Worm (Caenorhabditis elegans) whole organism, L4 larva: ENCODE measurements around the gene Y45G5AM.3.

Experiments
- F26F4.8 ChIP-seq: fragments of 200-800 bp; sonication (Bioruptor generic); conservative IDR thresholded peaks from 2 replicates; pipeline ENCODE4 v1.3.6; 2022; ENCODE audit warnings: missing genetic modification characterization, missing compliant biosample characterization
- F37D6.2 ChIP-seq: sonication (generic microtip); optimal IDR thresholded peaks from 2 replicates; lab custom pipeline; 2016; ENCODE audit warnings: mild to moderate bottlenecking, missing genetic modification characterization, missing compliant biosample characterization
- ZK337.2 ChIP-seq: fragments of 200-800 bp; sonication (Bioruptor generic); IDR thresholded peaks from 2 replicates; pipeline ENCODE4 v1.3.6; 2022; ENCODE audit warnings: missing genetic modification reagents, missing genetic modification characterization, missing compliant biosample characterization
- aly-2 ChIP-seq: sonication (generic microtip); optimal IDR thresholded peaks from 2 replicates; lab custom pipeline; 2018; ENCODE audit warnings: missing biosample characterization, missing genetic modification characterization
- ceh-82 ChIP-seq: sonication (generic microtip); optimal IDR thresholded peaks from 2 replicates; lab custom pipeline; 2017; ENCODE audit warnings: missing biosample characterization, missing genetic modification characterization
- ces-1 ChIP-seq: fragments of 150-350 bp; sonication (generic microtip); optimal IDR thresholded peaks from 4 replicates; lab custom pipeline; 2014; ENCODE audit warnings: missing biosample characterization, missing genetic modification reagents, missing genetic modification characterization
- cey-2 ChIP-seq: sonication (generic microtip); optimal IDR thresholded peaks from 3 replicates; lab custom pipeline; 2017; ENCODE audit warnings: missing genetic modification characterization, mild to moderate bottlenecking, missing compliant biosample characterization, antibody characterized with exemption, borderline replicate concordance; ENCODE audit not compliant: insufficient read depth
- ctbp-1 ChIP-seq: fragments of 200-800 bp; sonication (Bioruptor generic); IDR thresholded peaks from 2 replicates; pipeline ENCODE4 v1.3.6; 2022; ENCODE audit warnings: missing genetic modification reagents, missing genetic modification characterization, missing compliant biosample characterization
- daf-8 ChIP-seq: fragments of 200-800 bp; sonication (Bioruptor generic); IDR thresholded peaks from 2 replicates; pipeline ENCODE4 v1.3.6; 2022; ENCODE audit warnings: missing genetic modification characterization, missing compliant biosample characterization
- dmd-9 ChIP-seq: fragments of 200-800 bp; sonication (Bioruptor generic); IDR thresholded peaks from 2 replicates; pipeline ENCODE4 v1.3.6; 2022; ENCODE audit warnings: missing genetic modification reagents, missing genetic modification characterization, missing compliant biosample characterization
- dve-1 ChIP-seq: sonication (generic microtip); optimal IDR thresholded peaks from 2 replicates; lab custom pipeline; 2017; ENCODE audit warnings: antibody characterized with exemption, mild to moderate bottlenecking, missing genetic modification characterization, missing compliant biosample characterization; ENCODE audit not compliant: insufficient read depth
- egl-43 ChIP-seq: fragments of 200-800 bp; sonication (Bioruptor generic); IDR thresholded peaks from 2 replicates; pipeline ENCODE4 v1.3.6; 2022; ENCODE audit warnings: missing genetic modification reagents, missing genetic modification characterization, missing compliant biosample characterization
- fos-1 ChIP-seq: fragments of 150-350 bp; optimal IDR thresholded peaks from 2 replicates; lab custom pipeline; 2014; ENCODE audit warnings: missing biosample characterization, missing genetic modification characterization
- gei-8 ChIP-seq: fragments of 200-800 bp; sonication (Bioruptor generic); optimal IDR thresholded peaks from 2 replicates; lab custom pipeline; 2018; ENCODE audit warnings: mild to moderate bottlenecking, missing genetic modification characterization, missing compliant biosample characterization
- hlh-30 ChIP-seq: sonication (generic microtip); optimal IDR thresholded peaks from 2 replicates; lab custom pipeline; 2017; ENCODE audit warnings: antibody characterized with exemption, mild to moderate bottlenecking, missing genetic modification characterization, missing compliant biosample characterization; ENCODE audit not compliant: insufficient read depth
- lim-7 ChIP-seq: fragments of 200-800 bp; sonication (Bioruptor generic); IDR thresholded peaks from 2 replicates; pipeline ENCODE4 v1.3.6; 2022; ENCODE audit warnings: missing genetic modification characterization, missing compliant biosample characterization
- lin-1 ChIP-seq: fragments of 200-800 bp; sonication (Bioruptor generic); IDR thresholded peaks from 2 replicates; pipeline ENCODE4 v1.3.6; 2022; ENCODE audit warnings: missing genetic modification reagents, missing genetic modification characterization, missing compliant biosample characterization
- lin-38 ChIP-seq: fragments of 200-800 bp; sonication (Bioruptor generic); IDR thresholded peaks from 2 replicates; pipeline ENCODE4 v1.3.6; 2022; ENCODE audit warnings: missing genetic modification reagents, missing genetic modification characterization, missing compliant biosample characterization
- lsy-2 ChIP-seq, 2 experiments: fragments of 150-350 bp in 1 of 2; sonication (generic microtip) in 1 of 2; optimal IDR thresholded peaks; 2 replicates each; lab custom pipeline; 2014 to 2017; ENCODE audit warnings: missing biosample characterization in 2 of 2, missing genetic modification characterization in 2 of 2
- nhr-102 ChIP-seq: sonication (generic microtip); optimal IDR thresholded peaks from 2 replicates; lab custom pipeline; 2016; ENCODE audit warnings: mild to moderate bottlenecking, missing genetic modification characterization, moderate library complexity, missing compliant biosample characterization
- nhr-111 ChIP-seq: fragments of 200-800 bp; sonication (Bioruptor generic); optimal IDR thresholded peaks from 2 replicates; lab custom pipeline; 2018; ENCODE audit warnings: mild to moderate bottlenecking, missing genetic modification characterization, missing compliant biosample characterization
- nhr-237 ChIP-seq: sonication (generic microtip); optimal IDR thresholded peaks from 2 replicates; lab custom pipeline; 2017; ENCODE audit warnings: missing biosample characterization, missing genetic modification characterization
- nhr-25 ChIP-seq: sonication (generic microtip); optimal IDR thresholded peaks from 2 replicates; lab custom pipeline; 2017; ENCODE audit warnings: missing genetic modification characterization, mild to moderate bottlenecking, missing compliant biosample characterization, antibody characterized with exemption, moderate library complexity, borderline replicate concordance; ENCODE audit not compliant: insufficient read depth
- nhr-28 ChIP-seq: fragments of 150-350 bp; optimal IDR thresholded peaks from 2 replicates; lab custom pipeline; 2014; ENCODE audit warnings: missing biosample characterization, missing genetic modification characterization
- nhr-41 ChIP-seq: fragments of 200-800 bp; sonication (Bioruptor generic); IDR thresholded peaks from 2 replicates; pipeline ENCODE4 v1.3.6; 2022; ENCODE audit warnings: missing genetic modification reagents, missing genetic modification characterization, missing compliant biosample characterization
- pha-4 ChIP-seq, 2 experiments: fragments of 150-350 bp in 1 of 2; fragments of 200-800 bp in 1 of 2; sonication (Bioruptor generic) in 1 of 2; IDR thresholded peaks in 1 of 2; optimal IDR thresholded peaks in 1 of 2; 2 replicates each; pipeline versions ENCODE4 v1.3.6 to Lab custom; 2014 to 2022; ENCODE audit warnings: missing genetic modification characterization in 2 of 2, missing genetic modification reagents in 2 of 2, missing biosample characterization in 1 of 2, missing compliant biosample characterization in 1 of 2
- php-3 ChIP-seq: fragments of 200-800 bp; sonication (Bioruptor generic); IDR thresholded peaks from 2 replicates; pipeline ENCODE4 v1.3.6; 2022; ENCODE audit warnings: missing genetic modification reagents, missing genetic modification characterization, missing compliant biosample characterization
- rbr-2 ChIP-seq: sonication (generic microtip); optimal IDR thresholded peaks from 2 replicates; lab custom pipeline; 2016; ENCODE audit warnings: missing genotype, missing genetic modification characterization, missing compliant biosample characterization
- saeg-2 ChIP-seq: fragments of 200-800 bp; sonication (Bioruptor generic); IDR thresholded peaks from 2 replicates; pipeline ENCODE4 v1.3.6; 2022; ENCODE audit warnings: missing genetic modification reagents, missing genetic modification characterization, missing compliant biosample characterization
- sdz-12 ChIP-seq: fragments of 200-800 bp; sonication (Bioruptor generic); optimal IDR thresholded peaks from 2 replicates; lab custom pipeline; 2018; ENCODE audit warnings: mild to moderate bottlenecking, missing genetic modification characterization, missing compliant biosample characterization
- spr-1 ChIP-seq: sonication (generic microtip); optimal IDR thresholded peaks from 2 replicates; lab custom pipeline; 2016; ENCODE audit warnings: mild to moderate bottlenecking, missing genetic modification characterization, missing compliant biosample characterization
- spr-3 ChIP-seq: fragments of 200-800 bp; sonication (Bioruptor generic); optimal IDR thresholded peaks from 2 replicates; lab custom pipeline; 2018; ENCODE audit warnings: mild to moderate bottlenecking, missing genetic modification characterization, missing compliant biosample characterization
- unc-130 ChIP-seq: sonication (generic microtip); optimal IDR thresholded peaks from 2 replicates; lab custom pipeline; 2016; ENCODE audit warnings: missing genetic modification reagents, missing genetic modification characterization, missing compliant biosample characterization
- unc-39 ChIP-seq: sonication (generic microtip); optimal IDR thresholded peaks from 2 replicates; lab custom pipeline; 2017; ENCODE audit warnings: missing biosample characterization, missing genetic modification characterization
- unc-62 ChIP-seq, 3 experiments: fragments of 150-350 bp in 1 of 3; sonication (generic microtip); optimal IDR thresholded peaks in 2 of 3; peaks in 1 of 3; 1 replicate in 1 of 3; 2 replicates in 2 of 3; lab custom pipeline; 2014 to 2017; ENCODE audit warnings: missing biosample characterization in 3 of 3, missing genetic modification characterization in 3 of 3, missing genetic modification reagents in 3 of 3, missing genotype in 1 of 3
- zfp-2 ChIP-seq: sonication (generic microtip); optimal IDR thresholded peaks from 2 replicates; lab custom pipeline; 2016; ENCODE audit warnings: mild to moderate bottlenecking, missing genetic modification characterization, missing compliant biosample characterization
- zip-11 ChIP-seq: fragments of 200-800 bp; sonication (Bioruptor generic); IDR thresholded peaks from 2 replicates; pipeline ENCODE4 v1.3.6; 2022; ENCODE audit warnings: missing genetic modification characterization, missing compliant biosample characterization
- ztf-11 ChIP-seq: fragments of 150-350 bp; optimal IDR thresholded peaks from 2 replicates; lab custom pipeline; 2014; ENCODE audit warnings: missing biosample characterization, missing genetic modification characterization

Y45G5AM.3 gene

ce11 chrV:4186453-4187143 is 22.2 kb downstream of the Y45G5AM.3 start (continued):
- TF ChIP-seq php-3 (GFP tag; lab: Robert Waterston, UW) (0 out of 2 replicates have a peak, but pooled peaks have one; percentile 14), nhr-102 (tag; lab: Kevin White, UChicago) (peak; percentile 35), lim-7 (GFP tag; lab: Robert Waterston, UW) (0 out of 2 replicates have a peak, but pooled peaks have one; percentile 43), unc-130 (no peak), egl-43 (GFP tag; lab: Robert Waterston, UW) (no peak)

ce11 chrV:4187144-4187485 is 22.8 kb downstream of the Y45G5AM.3 start, which contains the start of gene nhr-114:
Gene nhr-114 (plus strand): TSS chrV:4187202.
- no peak for TF ChIP-seq F37D6.2 (tag; lab: Kevin White, UChicago)
- TF ChIP-seq ctbp-1 (GFP tag; lab: Robert Waterston, UW), result no peak
- no peak for TF ChIP-seq dmd-9 (GFP tag; lab: Robert Waterston, UW)
- TF ChIP-seq sdz-12 (GFP tag; lab: Kevin White, UChicago), result no peak
- TF ChIP-seq unc-39 (tag; lab: Kevin White, UChicago), result no peak
- TF ChIP-seq rbr-2 (tag; lab: Kevin White, UChicago), result no peak
- TF ChIP-seq spr-1, result no peak
- TF ChIP-seq ces-1 (GFP tag; lab: Kevin White, UChicago), result no peak
- TF ChIP-seq ZK337.2 (GFP tag; lab: Robert Waterston, UW), result no peak
- TF ChIP-seq gei-8 (GFP tag; lab: Kevin White, UChicago), result no peak
- peak; percentile 57 for TF ChIP-seq nhr-28
- TF ChIP-seq zip-11 (GFP tag; lab: Robert Waterston, UW), result no peak
- TF ChIP-seq zfp-2, result no peak
- TF ChIP-seq ztf-11 (tag; lab: Kevin White, UChicago), result no peak
- no peak for TF ChIP-seq F26F4.8 (GFP tag; lab: Robert Waterston, UW)
- TF ChIP-seq unc-62 (GFP tag; optimal IDR thresholded peaks at IDR 0.05 in 1 of 2; lab: Kevin White, UChicago), result peak in 1 of 2 experiments; percentile 81
- no peak for TF ChIP-seq unc-62 (tag; optimal IDR thresholded peaks at IDR 0.05; lab: Kevin White, UChicago)
- TF ChIP-seq nhr-111 (GFP tag; lab: Kevin White, UChicago), result no peak
- no peak for TF ChIP-seq fos-1 (tag; lab: Kevin White, UChicago)
- no peak for TF ChIP-seq lin-1
- no peak for TF ChIP-seq lim-7 (GFP tag; lab: Robert Waterston, UW)
- no peak for TF ChIP-seq lsy-2 (tag; optimal IDR thresholded peaks at IDR 0.05; lab: Kevin White, UChicago)
- TF ChIP-seq dve-1 (tag; lab: Kevin White, UChicago), result peak; percentile 10
- TF ChIP-seq spr-3 (GFP tag; lab: Kevin White, UChicago), result no peak
- TF ChIP-seq hlh-30, result peak; percentile 33
- TF ChIP-seq nhr-25 (tag; lab: Kevin White, UChicago), result no peak
- no peak for TF ChIP-seq cey-2 (tag; lab: Kevin White, UChicago)
- TF ChIP-seq saeg-2 (GFP tag; lab: Robert Waterston, UW), result no peak
- TF ChIP-seq nhr-237, result no peak

- TF ChIP-seq aly-2, result no peak
- no peak for TF ChIP-seq daf-8
- no peak for TF ChIP-seq nhr-41
- no peak for TF ChIP-seq ceh-82 (tag; lab: Kevin White, UChicago)
- TF ChIP-seq pha-4 (GFP tag; IDR thresholded peaks at IDR 0.05; lab: Robert Waterston, UW), result no peak
- TF ChIP-seq pha-4 (tag; optimal IDR thresholded peaks at IDR 0.05; lab: Kevin White, UChicago), result no peak
- TF ChIP-seq lin-38 (GFP tag; lab: Robert Waterston, UW), result no peak
- peak; percentile 38 for TF ChIP-seq nhr-102 (tag; lab: Kevin White, UChicago)
Observed at ce11 chrV:4189618-4190017, 25.3 kb downstream of the Y45G5AM.3 start.
